Fruit fly (Drosophila melanogaster) whole organism, embryonic: ENCODE measurements around the gene mRpS30.
A peak's percentile ranks its signal among the peaks of the same experiment; 100 is the strongest.

Experiments used
- Adf1 ChIP-seq: fragments of 200-800 bp; sonication (Bioruptor generic); IDR thresholded peaks from 2 replicates; pipeline ENCODE4 v1.3.6; 2022; ENCODE audit warnings: missing biosample characterization, missing genetic modification characterization
- Awh ChIP-seq: fragments of 200-800 bp; sonication (Bioruptor generic); IDR thresholded peaks from 2 replicates; pipeline ENCODE4, ENCODE4 v1.3.6; 2022; ENCODE audit warnings: missing biosample characterization, missing genetic modification characterization
- C15 ChIP-seq: fragments of 200-800 bp; sonication (Bioruptor generic); IDR thresholded peaks from 3 replicates; pipeline ENCODE4 v1.3.6; 2022; ENCODE audit warnings: missing biosample characterization, missing genetic modification characterization
- CG12071 ChIP-seq: fragments of 200-800 bp; sonication (Bioruptor generic); optimal IDR thresholded peaks from 3 replicates; lab custom pipeline; 2018; ENCODE audit warnings: missing biosample characterization, mild to moderate bottlenecking, missing genetic modification characterization
- CG12155 ChIP-seq: fragments of 200-800 bp; sonication (Bioruptor generic); optimal IDR thresholded peaks from 3 replicates; lab custom pipeline; 2016; ENCODE audit warnings: missing biosample characterization, missing genetic modification characterization
- CG12391 ChIP-seq: fragments of 200-800 bp; sonication (Bioruptor generic); optimal IDR thresholded peaks from 3 replicates; lab custom pipeline; 2018; ENCODE audit warnings: missing biosample characterization, mild to moderate bottlenecking, missing genetic modification characterization, moderate library complexity
- CG12659 ChIP-seq: fragments of 200-800 bp; sonication (Bioruptor generic); optimal IDR thresholded peaks from 3 replicates; lab custom pipeline; 2017; ENCODE audit warnings: mild to moderate bottlenecking, missing biosample characterization, missing genetic modification reagents, missing genetic modification characterization
- CG13287 ChIP-seq: fragments of 200-800 bp; sonication (Bioruptor generic); IDR thresholded peaks from 2 replicates; pipeline ENCODE4 v1.3.6; 2022; ENCODE audit warnings: missing biosample characterization, missing genetic modification characterization; ENCODE audit not compliant: partially characterized antibody
- CG14710 ChIP-seq: fragments of 200-800 bp; sonication (Bioruptor generic); optimal IDR thresholded peaks from 3 replicates; lab custom pipeline; 2019; ENCODE audit warnings: missing biosample characterization, mild to moderate bottlenecking, missing genetic modification characterization, moderate library complexity
- CG15073 ChIP-seq: fragments of 200-800 bp; sonication (Bioruptor generic); optimal IDR thresholded peaks from 2 replicates; lab custom pipeline; 2016; ENCODE audit warnings: missing biosample characterization, missing genetic modification characterization
- CG3163 ChIP-seq: fragments of 200-800 bp; sonication (Bioruptor generic); optimal IDR thresholded peaks from 3 replicates; lab custom pipeline; 2016; ENCODE audit warnings: missing biosample characterization, missing genetic modification characterization
- CG32767 ChIP-seq: fragments of 200-800 bp; sonication (Bioruptor generic); IDR thresholded peaks from 2 replicates; pipeline ENCODE4 v1.3.6; 2022; ENCODE audit warnings: missing biosample characterization, missing genetic modification characterization
- CG34376 ChIP-seq: fragments of 200-800 bp; sonication (Bioruptor generic); optimal IDR thresholded peaks from 2 replicates; lab custom pipeline; 2018; ENCODE audit warnings: missing biosample characterization, mild to moderate bottlenecking, missing genetic modification characterization
- CG4707 ChIP-seq: fragments of 200-800 bp; sonication (Bioruptor generic); optimal IDR thresholded peaks from 2 replicates; lab custom pipeline; 2018; ENCODE audit warnings: missing biosample characterization, mild to moderate bottlenecking, missing genetic modification characterization, moderate library complexity
- CG4820 ChIP-seq: fragments of 200-800 bp; sonication (Bioruptor generic); optimal IDR thresholded peaks from 3 replicates; lab custom pipeline; 2016; ENCODE audit warnings: missing biosample characterization, missing genetic modification characterization
- CG9797 ChIP-seq: fragments of 200-800 bp; sonication (Bioruptor generic); optimal IDR thresholded peaks from 3 replicates; lab custom pipeline; 2018; ENCODE audit warnings: missing biosample characterization, mild to moderate bottlenecking, missing genetic modification characterization
- CHES-1-like ChIP-seq: fragments of 200-800 bp; sonication (Bioruptor generic); optimal IDR thresholded peaks from 2 replicates; lab custom pipeline; 2016; ENCODE audit warnings: missing biosample characterization, missing genetic modification characterization
- D19B ChIP-seq: fragments of 200-800 bp; sonication (Bioruptor generic); optimal IDR thresholded peaks from 2 replicates; lab custom pipeline; 2017; ENCODE audit warnings: missing biosample characterization, mild to moderate bottlenecking, missing genetic modification characterization
- Elba2 ChIP-seq: fragments of 200-800 bp; sonication (Bioruptor generic); optimal IDR thresholded peaks from 3 replicates; lab custom pipeline; 2016; ENCODE audit warnings: missing biosample characterization, missing genetic modification characterization
- Fer1 ChIP-seq: fragments of 200-800 bp; sonication (Bioruptor generic); optimal IDR thresholded peaks from 2 replicates; lab custom pipeline; 2017; ENCODE audit warnings: missing biosample characterization, mild to moderate bottlenecking, missing genetic modification characterization
- Hr39 ChIP-seq: fragments of >200 bp; optimal IDR thresholded peaks from 2 replicates; lab custom pipeline; 2017
- Hr51 ChIP-seq, 2 experiments: fragments of 200-800 bp; sonication (Bioruptor generic); optimal IDR thresholded peaks; 2 replicates in 1 of 2; 3 replicates in 1 of 2; lab custom pipeline; 2016 to 2018; ENCODE audit warnings: missing biosample characterization in 2 of 2, missing genetic modification characterization in 2 of 2, mild to moderate bottlenecking in 1 of 2, moderate library complexity in 1 of 2
- Hr78 ChIP-seq, 2 experiments: fragments of 200-800 bp in 1 of 2; fragments of >200 bp in 1 of 2; sonication (Bioruptor generic) in 1 of 2; optimal IDR thresholded peaks; 2 replicates each; lab custom pipeline; 2017 to 2019; ENCODE audit warnings: missing biosample characterization in 2 of 2, missing genetic modification characterization in 2 of 2, mild to moderate bottlenecking in 1 of 2, moderate library complexity in 1 of 2
- PHDP ChIP-seq: fragments of 200-800 bp; sonication (Bioruptor generic); optimal IDR thresholded peaks from 3 replicates; lab custom pipeline; 2018; ENCODE audit warnings: missing biosample characterization, mild to moderate bottlenecking, missing genetic modification characterization, moderate library complexity
- Ravus ChIP-seq: fragments of 200-800 bp; sonication (Bioruptor generic); IDR thresholded peaks from 2 replicates; pipeline ENCODE4 v1.3.6; 2022; ENCODE audit warnings: missing biosample characterization, missing genetic modification characterization
- Sry-β ChIP-seq: fragments of 200-800 bp; sonication (Bioruptor generic); optimal IDR thresholded peaks from 2 replicates; lab custom pipeline; 2018; ENCODE audit warnings: missing biosample characterization, mild to moderate bottlenecking, missing genetic modification characterization, moderate library complexity
- Usf ChIP-seq: fragments of 200-800 bp; sonication (Bioruptor generic); optimal IDR thresholded peaks from 2 replicates; lab custom pipeline; 2017; ENCODE audit warnings: missing genotype, missing biosample characterization, missing genetic modification characterization
- Xbp1 ChIP-seq: fragments of 200-800 bp; sonication (Bioruptor generic); optimal IDR thresholded peaks from 3 replicates; lab custom pipeline; 2016; ENCODE audit warnings: missing biosample characterization, mild to moderate bottlenecking, missing genetic modification characterization
- cato ChIP-seq: fragments of 200-800 bp; sonication (Bioruptor generic); optimal IDR thresholded peaks from 2 replicates; lab custom pipeline; 2016; ENCODE audit warnings: missing biosample characterization, missing genetic modification characterization, borderline replicate concordance
- chn ChIP-seq: fragments of 200-800 bp; sonication (Bioruptor generic); optimal IDR thresholded peaks from 2 replicates; lab custom pipeline; 2016; ENCODE audit warnings: missing biosample characterization, missing genetic modification characterization
- da ChIP-seq: fragments of 200-800 bp; sonication (Bioruptor generic); optimal IDR thresholded peaks from 2 replicates; lab custom pipeline; 2016; ENCODE audit warnings: missing biosample characterization, missing genetic modification characterization
- dm ChIP-seq: fragments of 200-800 bp; sonication (Bioruptor generic); optimal IDR thresholded peaks from 3 replicates; lab custom pipeline; 2016; ENCODE audit warnings: missing biosample characterization, missing genetic modification characterization
- dmrt11E ChIP-seq: fragments of 200-800 bp; sonication (Bioruptor generic); optimal IDR thresholded peaks from 3 replicates; lab custom pipeline; 2018; ENCODE audit warnings: missing biosample characterization, mild to moderate bottlenecking, missing genetic modification characterization, moderate library complexity
- dpn ChIP-seq, 2 experiments: fragments of 200-800 bp; sonication (Bioruptor generic); optimal IDR thresholded peaks; 3 replicates each; lab custom pipeline; 2016; ENCODE audit warnings: missing biosample characterization in 2 of 2, missing genetic modification characterization in 2 of 2
- exex ChIP-seq: fragments of 200-800 bp; sonication (Bioruptor generic); optimal IDR thresholded peaks from 4 replicates; lab custom pipeline; 2018; ENCODE audit warnings: missing biosample characterization, mild to moderate bottlenecking, missing genetic modification characterization, moderate library complexity
- hbn ChIP-seq: fragments of 200-800 bp; sonication (Bioruptor generic); IDR thresholded peaks from 2 replicates; pipeline ENCODE4 v1.3.6; 2022; ENCODE audit warnings: missing biosample characterization, missing genetic modification characterization; ENCODE audit not compliant: partially characterized antibody
- hkb ChIP-seq, 2 experiments: fragments of 200-800 bp in 1 of 2; fragments of >200 bp in 1 of 2; sonication (Bioruptor generic) in 1 of 2; IDR thresholded peaks in 1 of 2; optimal IDR thresholded peaks in 1 of 2; 2 replicates each; pipeline versions ENCODE4 v1.3.6 to Lab custom; 2017 to 2022; ENCODE audit warnings: missing biosample characterization in 1 of 2, missing genetic modification characterization in 1 of 2
- ken ChIP-seq: fragments of 200-800 bp; sonication (Bioruptor generic); IDR thresholded peaks from 3 replicates; pipeline ENCODE4 v1.3.6; 2022; ENCODE audit warnings: missing biosample characterization, missing genetic modification characterization
- luna ChIP-seq: fragments of 200-800 bp; sonication (Bioruptor generic); optimal IDR thresholded peaks from 2 replicates; lab custom pipeline; 2016; ENCODE audit warnings: missing biosample characterization, missing genetic modification characterization
- nom ChIP-seq: fragments of 200-800 bp; sonication (Bioruptor generic); optimal IDR thresholded peaks from 2 replicates; lab custom pipeline; 2017; ENCODE audit warnings: missing biosample characterization, missing genetic modification characterization, mild to moderate bottlenecking, moderate library complexity, missing genetic modification reagents
- odd ChIP-seq: fragments of 200-800 bp; sonication (Bioruptor generic); optimal IDR thresholded peaks from 2 replicates; lab custom pipeline; 2017; ENCODE audit warnings: missing biosample characterization, mild to moderate bottlenecking, missing genetic modification characterization
- pros ChIP-seq: fragments of 200-800 bp; sonication (Bioruptor generic); optimal IDR thresholded peaks from 3 replicates; lab custom pipeline; 2019; ENCODE audit warnings: missing biosample characterization, mild to moderate bottlenecking, missing genetic modification characterization, moderate library complexity
- run ChIP-seq: fragments of 200-800 bp; sonication (Bioruptor generic); optimal IDR thresholded peaks from 3 replicates; lab custom pipeline; 2018; ENCODE audit warnings: missing biosample characterization, mild to moderate bottlenecking, missing genetic modification characterization
- schlank ChIP-seq: fragments of 200-800 bp; sonication (Bioruptor generic); optimal IDR thresholded peaks from 2 replicates; lab custom pipeline; 2018; ENCODE audit warnings: missing biosample characterization, mild to moderate bottlenecking, missing genetic modification characterization
- so ChIP-seq: fragments of 200-800 bp; sonication (Bioruptor generic); IDR thresholded peaks from 3 replicates; pipeline ENCODE4 v1.3.6; 2022; ENCODE audit warnings: missing biosample characterization, missing genetic modification characterization
- stc ChIP-seq: fragments of 200-800 bp; sonication (Bioruptor generic); IDR thresholded peaks from 2 replicates; pipeline ENCODE4 v1.3.6; 2022; ENCODE audit warnings: missing biosample characterization, missing genetic modification characterization
- unc-4 ChIP-seq: fragments of 200-800 bp; sonication (Bioruptor generic); IDR thresholded peaks from 2 replicates; pipeline ENCODE4 v1.3.6; 2022; ENCODE audit warnings: missing biosample characterization, missing genetic modification characterization; ENCODE audit not compliant: partially characterized antibody
- wdn ChIP-seq: fragments of 200-800 bp; sonication (Bioruptor generic); IDR thresholded peaks from 2 replicates; pipeline ENCODE4 v1.3.6; 2022; ENCODE audit warnings: missing biosample characterization, missing genetic modification characterization

The mRpS30 gene

dm6 chrX:15745905-15746681 is 39.8 kb upstream of the mRpS30 start, which contains the start of the genes CG8944 and CCT6 (continued):
- TF ChIP-seq dpn (GFP tag; optimal IDR thresholded peaks at IDR 0.05; lab: Kevin White, UChicago) (peak in 1 of 2 experiments; percentile 21), hbn (no peak), Awh (no peak), da (no peak), D19B (GFP tag; lab: Kevin White, UChicago) (no peak), Xbp1 (GFP tag; lab: Kevin White, UChicago) (peak; percentile 26), hkb (optimal IDR thresholded peaks at IDR 0.05; lab: Kevin White, UChicago) (no peak), hkb (GFP tag; IDR thresholded peaks at IDR 0.05; lab: Robert Waterston, UW) (no peak), chn (no peak), wdn (no peak), run (tag; lab: Kevin White, UChicago) (no peak), PHDP (tag; lab: Kevin White, UChicago) (no peak), stc (no peak), Usf (GFP tag; lab: Kevin White, UChicago) (no peak), luna (GFP tag; lab: Kevin White, UChicago) (no peak), CG14710 (peak; percentile 71), Hr39 (lab: Kevin White, UChicago) (no peak), dmrt11E (tag; lab: Kevin White, UChicago) (no peak), odd (no peak), nom (no peak), Adf1 (GFP tag; lab: Robert Waterston, UW) (no peak), CG4820 (GFP tag; lab: Kevin White, UChicago) (no peak), CHES-1-like (GFP tag; lab: Kevin White, UChicago) (no peak), CG12071 (GFP tag; lab: Kevin White, UChicago) (no peak), CG4707 (GFP tag; lab: Kevin White, UChicago) (no peak), Fer1 (GFP tag; lab: Kevin White, UChicago) (no peak), Elba2 (GFP tag; lab: Kevin White, UChicago) (no peak), schlank (tag; lab: Kevin White, UChicago) (no peak), CG3163 (GFP tag; lab: Kevin White, UChicago) (no peak), C15 (no peak), exex (no peak), cato (GFP tag; lab: Kevin White, UChicago) (no peak), Sry-β (peak; percentile 83), CG32767 (GFP tag; lab: Robert Waterston, UW) (no peak), Hr78 (GFP tag; optimal IDR thresholded peaks at IDR 0.05; lab: Kevin White, UChicago) (no peak), ken (GFP tag; lab: Robert Waterston, UW) (no peak; the same call in 2 of the 3 replicates), so (GFP tag; lab: Robert Waterston, UW) (no peak), Hr51 (GFP tag; optimal IDR thresholded peaks at IDR 0.05; lab: Kevin White, UChicago) (no peak), pros (GFP tag; lab: Kevin White, UChicago) (no peak), CG12659 (GFP tag; lab: Kevin White, UChicago) (peak; percentile 18), Ravus (GFP tag; lab: Robert Waterston, UW) (no peak), CG15073 (GFP tag; lab: Kevin White, UChicago) (no peak), CG12155 (no peak), CG34376 (GFP tag; lab: Kevin White, UChicago) (no peak), dm (GFP tag; lab: Kevin White, UChicago) (no peak), unc-4 (peak; percentile 18; the same call in 1 of the 2 replicates), CG13287 (0 out of 2 replicates have a peak, but pooled peaks have one; percentile 28), CG9797 (peak; percentile 28), CG12391 (peak; percentile 59)
